Worm (Caenorhabditis elegans) whole organism, young adult: ENCODE measurements around the gene allo-1.

Experiments used
- B0019.2 ChIP-seq: fragments of 200-800 bp; sonication (Bioruptor generic); conservative IDR thresholded peaks from 2 replicates; pipeline ENCODE4 v1.3.6; 2022; ENCODE audit warnings: missing genetic modification reagents, missing genetic modification characterization, missing compliant biosample characterization
- C06A6.2 ChIP-seq: fragments of 200-800 bp; sonication (Bioruptor generic); conservative IDR thresholded peaks from 2 replicates; pipeline ENCODE4 v1.3.6; 2022; ENCODE audit warnings: missing genetic modification characterization, missing compliant biosample characterization
- F22D6.2 ChIP-seq: sonication (generic microtip); optimal IDR thresholded peaks from 2 replicates; lab custom pipeline; 2016; ENCODE audit warnings: mild to moderate bottlenecking, missing genetic modification characterization, missing compliant biosample characterization
- F33H1.4 ChIP-seq: fragments of 200-800 bp; sonication (Bioruptor generic); IDR thresholded peaks from 2 replicates; pipeline ENCODE4 v1.3.6; 2022; ENCODE audit warnings: missing genetic modification reagents, missing genetic modification characterization, missing compliant biosample characterization
- F49E8.2 ChIP-seq: sonication (generic microtip); optimal IDR thresholded peaks from 3 replicates; lab custom pipeline; 2017; ENCODE audit warnings: missing genetic modification characterization, mild to moderate bottlenecking, missing compliant biosample characterization, antibody characterized with exemption, moderate library complexity; ENCODE audit not compliant: insufficient read depth
- F57A8.1 ChIP-seq: fragments of 200-800 bp; sonication (Bioruptor generic); optimal IDR thresholded peaks from 2 replicates; lab custom pipeline; 2018; ENCODE audit warnings: mild to moderate bottlenecking, missing genetic modification characterization, moderate library complexity, missing compliant biosample characterization
- K11D2.4 ChIP-seq: fragments of 200-800 bp; sonication (Bioruptor generic); IDR thresholded peaks from 2 replicates; pipeline ENCODE4 v1.3.6; 2022; ENCODE audit warnings: missing genetic modification reagents, missing genetic modification characterization, missing compliant biosample characterization
- Y56A3A.18 ChIP-seq: fragments of 200-800 bp; sonication (Bioruptor generic); IDR thresholded peaks from 2 replicates; pipeline ENCODE4 v1.3.6; 2022; ENCODE audit warnings: missing genetic modification reagents, missing genetic modification characterization, missing compliant biosample characterization
- akir-1 ChIP-seq: fragments of 200-800 bp; sonication (Bioruptor generic); optimal IDR thresholded peaks from 2 replicates; lab custom pipeline; 2018; ENCODE audit warnings: mild to moderate bottlenecking, missing genetic modification characterization, moderate library complexity, missing compliant biosample characterization
- ama-1 ChIP-seq, 3 experiments: fragments of 150-350 bp in 1 of 3; sonication (generic microtip) in 2 of 3; optimal IDR thresholded peaks; 2 replicates each; lab custom pipeline; 2014 to 2018; ENCODE audit warnings: missing biosample characterization in 2 of 3, missing genetic modification characterization in 2 of 3, missing genetic modification reagents in 2 of 3
- aptf-2 ChIP-seq: fragments of 200-800 bp; sonication (Bioruptor generic); conservative IDR thresholded peaks from 2 replicates; pipeline ENCODE4 v1.3.6; 2022; ENCODE audit warnings: missing genetic modification reagents, missing genetic modification characterization, missing compliant biosample characterization
- cebp-1 ChIP-seq, 2 experiments: fragments of 200-800 bp in 1 of 2; sonication (Bioruptor generic) in 1 of 2; sonication (generic microtip) in 1 of 2; IDR thresholded peaks in 1 of 2; optimal IDR thresholded peaks in 1 of 2; 2 replicates each; pipeline versions ENCODE4 v1.3.6 to Lab custom; 2017 to 2022; ENCODE audit warnings: missing compliant biosample characterization in 2 of 2, missing genetic modification characterization in 2 of 2, mild to moderate bottlenecking in 1 of 2, missing genetic modification reagents in 1 of 2, moderate library complexity in 1 of 2
- dpl-1 ChIP-seq: fragments of 150-350 bp; optimal IDR thresholded peaks from 2 replicates; lab custom pipeline; 2014; ENCODE audit warnings: missing biosample characterization, missing genetic modification reagents, missing genetic modification characterization
- ekl-4 ChIP-seq: fragments of 200-800 bp; sonication (Bioruptor generic); IDR thresholded peaks from 2 replicates; pipeline ENCODE4 v1.3.6; 2022; ENCODE audit warnings: missing genetic modification reagents, missing genetic modification characterization, missing compliant biosample characterization
- gei-17 ChIP-seq: fragments of 200-800 bp; sonication (Bioruptor generic); optimal IDR thresholded peaks from 2 replicates; lab custom pipeline; 2018; ENCODE audit warnings: mild to moderate bottlenecking, missing genetic modification characterization, missing compliant biosample characterization
- him-1 ChIP-seq: sonication (generic microtip); optimal IDR thresholded peaks from 2 replicates; lab custom pipeline; 2016; ENCODE audit warnings: missing genotype, missing genetic modification reagents, missing genetic modification characterization, missing compliant biosample characterization
- hlh-12 ChIP-seq: sonication (generic microtip); optimal IDR thresholded peaks from 2 replicates; lab custom pipeline; 2016; ENCODE audit warnings: missing genetic modification characterization, missing compliant biosample characterization
- let-526 ChIP-seq: fragments of 200-800 bp; sonication (Bioruptor generic); IDR thresholded peaks from 2 replicates; pipeline ENCODE4 v1.3.6; 2022; ENCODE audit warnings: missing genetic modification reagents, missing genetic modification characterization, missing compliant biosample characterization
- lir-1 ChIP-seq: fragments of 200-800 bp; sonication (Bioruptor generic); conservative IDR thresholded peaks from 2 replicates; pipeline ENCODE4 v1.3.6; 2022; ENCODE audit warnings: missing genetic modification reagents, missing genetic modification characterization, missing compliant biosample characterization
- madf-3 ChIP-seq: fragments of 200-800 bp; sonication (Bioruptor generic); IDR thresholded peaks from 2 replicates; pipeline ENCODE4 v1.3.6; 2022; ENCODE audit warnings: missing genetic modification reagents, missing genetic modification characterization, missing compliant biosample characterization
- mxl-1 ChIP-seq: sonication (generic microtip); optimal IDR thresholded peaks from 2 replicates; lab custom pipeline; 2016; ENCODE audit warnings: missing genetic modification characterization, missing compliant biosample characterization
- nfya-2 ChIP-seq: fragments of 200-800 bp; sonication (Bioruptor generic); IDR thresholded peaks from 2 replicates; pipeline ENCODE4 v1.3.6; 2022; ENCODE audit warnings: missing genetic modification reagents, missing genetic modification characterization, missing compliant biosample characterization
- nfyb-1 ChIP-seq: fragments of 200-800 bp; sonication (Bioruptor generic); IDR thresholded peaks from 2 replicates; pipeline ENCODE4 v1.3.6; 2022; ENCODE audit warnings: missing genetic modification reagents, missing genetic modification characterization, missing compliant biosample characterization
- sea-2 ChIP-seq: fragments of 200-800 bp; sonication (Bioruptor generic); IDR thresholded peaks from 2 replicates; pipeline ENCODE4 v1.3.6; 2022; ENCODE audit warnings: missing genetic modification characterization, missing compliant biosample characterization
- snpc-4 ChIP-seq, 5 experiments: fragments of 150-350 bp in 1 of 5; sonication (generic microtip) in 4 of 5; optimal IDR thresholded peaks; 2 replicates each; lab custom pipeline; 2014 to 2018; ENCODE audit warnings: missing genetic modification characterization in 5 of 5, missing biosample characterization in 3 of 5, antibody characterized with exemption in 2 of 5, mild to moderate bottlenecking in 2 of 5, missing compliant biosample characterization in 2 of 5, missing genotype in 2 of 5, moderate library complexity in 2 of 5, missing genetic modification reagents in 1 of 5
- somi-1 ChIP-seq: fragments of 200-800 bp; sonication (Bioruptor generic); optimal IDR thresholded peaks from 2 replicates; lab custom pipeline; 2018; ENCODE audit warnings: mild to moderate bottlenecking, missing genetic modification characterization, missing compliant biosample characterization
- sptf-2 ChIP-seq: fragments of 200-800 bp; sonication (Bioruptor generic); optimal IDR thresholded peaks from 2 replicates; lab custom pipeline; 2018; ENCODE audit warnings: mild to moderate bottlenecking, missing genetic modification characterization, missing compliant biosample characterization
- tbp1 ChIP-seq: fragments of 200-800 bp; sonication (Bioruptor generic); optimal IDR thresholded peaks from 2 replicates; lab custom pipeline; 2018; ENCODE audit warnings: mild to moderate bottlenecking, missing genetic modification characterization, missing compliant biosample characterization
- unc-62 ChIP-seq: fragments of 150-350 bp; optimal IDR thresholded peaks from 2 replicates; lab custom pipeline; 2014; ENCODE audit warnings: missing biosample characterization, missing genetic modification reagents, missing genetic modification characterization
- xnd-1 ChIP-seq: sonication (generic microtip); optimal IDR thresholded peaks from 2 replicates; lab custom pipeline; 2016; ENCODE audit warnings: missing genotype, missing genetic modification reagents, missing genetic modification characterization, missing compliant biosample characterization
- zfh-2 ChIP-seq: fragments of 200-800 bp; sonication (Bioruptor generic); conservative IDR thresholded peaks from 2 replicates; pipeline ENCODE4 v1.3.6; 2022; ENCODE audit warnings: missing genetic modification reagents, missing genetic modification characterization, missing compliant biosample characterization
- ztf-25 ChIP-seq: fragments of 200-800 bp; sonication (Bioruptor generic); IDR thresholded peaks from 2 replicates; pipeline ENCODE4 v1.3.6; 2022; ENCODE audit warnings: missing genetic modification reagents, missing genetic modification characterization, missing compliant biosample characterization
- ztf-26 ChIP-seq: sonication (generic microtip); optimal IDR thresholded peaks from 2 replicates; lab custom pipeline; 2017; ENCODE audit warnings: missing genetic modification characterization, missing compliant biosample characterization

Gene allo-1

ce11 chrIV:10727734-10728133 is 30.9 kb upstream of the allo-1 start, which contains the start of gene ZC168.2 (continued):
- no peak for TF ChIP-seq sptf-2 (GFP tag; lab: Kevin White, UChicago)
- TF ChIP-seq, all 124 proteins: peak for 0

ce11 chrIV:10718865-10719264 is 22.0 kb upstream of the allo-1 start:
- no peak for TF ChIP-seq sptf-2 (GFP tag; lab: Kevin White, UChicago)
- TF ChIP-seq nfyb-1 (GFP tag; lab: Robert Waterston, UW), result no peak
- no peak for TF ChIP-seq lir-1
- no peak for TF ChIP-seq akir-1 (GFP tag; lab: Kevin White, UChicago)
- no peak for TF ChIP-seq cebp-1 (GFP tag; IDR thresholded peaks at IDR 0.05; lab: Robert Waterston, UW)
- no peak for TF ChIP-seq cebp-1 (tag; optimal IDR thresholded peaks at IDR 0.05; lab: Kevin White, UChicago)
- no peak for TF ChIP-seq snpc-4 (GFP tag; optimal IDR thresholded peaks at IDR 0.05; lab: Kevin White, UChicago)
- TF ChIP-seq snpc-4 (tag; optimal IDR thresholded peaks at IDR 0.05; lab: Kevin White, UChicago), result no peak
- TF ChIP-seq ztf-26 (tag; lab: Kevin White, UChicago), result no peak
- no peak for TF ChIP-seq unc-62 (GFP tag; lab: Kevin White, UChicago)
- TF ChIP-seq F22D6.2 (tag; lab: Kevin White, UChicago), result no peak
- no peak for TF ChIP-seq F49E8.2 (tag; lab: Kevin White, UChicago)

DNA sequence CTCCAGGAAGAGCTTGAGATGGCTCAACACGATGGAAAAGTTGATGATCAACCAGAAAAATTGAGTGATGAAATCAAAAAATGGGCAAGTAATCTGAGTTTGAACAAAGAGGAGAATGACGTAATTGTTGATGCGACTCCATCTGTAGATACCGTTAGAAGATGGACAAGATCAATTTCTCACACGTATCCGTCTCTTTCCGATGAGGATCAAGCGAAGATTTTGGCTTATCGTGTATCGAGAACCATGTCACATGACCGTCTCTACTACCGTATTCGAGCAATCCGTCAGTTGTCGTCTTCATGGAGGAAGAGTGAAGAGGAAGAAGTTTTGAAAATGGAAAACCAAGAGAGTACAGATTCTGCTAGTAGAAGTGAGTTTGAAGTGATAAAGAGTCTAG is 21.2 kb upstream of the allo-1 start:
- no peak for TF ChIP-seq ekl-4 (GFP tag; lab: Robert Waterston, UW)
- no peak for TF ChIP-seq B0019.2 (GFP tag; lab: Robert Waterston, UW)
- TF ChIP-seq zfh-2 (GFP tag; lab: Robert Waterston, UW), result no peak
- TF ChIP-seq C06A6.2, result no peak
- TF ChIP-seq ama-1 (optimal IDR thresholded peaks at IDR 0.05; lab: Kevin White, UChicago), result no peak
- no peak for TF ChIP-seq ama-1 (GFP tag; optimal IDR thresholded peaks at IDR 0.05; lab: Kevin White, UChicago)
- TF ChIP-seq let-526 (GFP tag; lab: Robert Waterston, UW), result no peak
- TF ChIP-seq xnd-1 (tag; lab: Kevin White, UChicago), result no peak
- TF ChIP-seq nfya-2, result no peak

DNA sequence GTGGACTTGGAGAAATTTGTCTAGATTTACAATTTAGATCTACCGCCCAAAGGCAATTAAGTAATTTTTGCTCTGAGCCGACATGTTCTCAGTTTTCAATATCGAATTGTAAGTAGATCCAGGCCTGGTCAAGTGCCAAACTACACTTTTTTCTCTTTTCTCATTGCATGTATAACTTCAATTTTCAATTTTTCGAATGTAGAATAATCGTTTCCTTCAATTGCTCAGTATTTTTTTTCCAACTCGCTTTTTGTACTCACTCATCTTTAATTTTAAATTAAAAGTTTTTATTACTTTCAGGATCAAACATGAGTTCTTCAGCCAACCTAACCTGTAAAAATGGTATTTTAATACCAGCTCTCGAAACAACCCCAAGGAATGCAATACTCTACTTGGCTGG is 19.5 kb upstream of the allo-1 start, which contains the start of gene ncx-3:
TSS of gene ncx-3 (plus strand) at position 301 of the 400 bp plus-strand sequence.
- no peak for TF ChIP-seq snpc-4 (GFP tag; optimal IDR thresholded peaks at IDR 0.05; lab: Kevin White, UChicago)
- TF ChIP-seq snpc-4 (tag; optimal IDR thresholded peaks at IDR 0.05; lab: Kevin White, UChicago), result no peak
- TF ChIP-seq dpl-1, result no peak
- TF ChIP-seq F33H1.4, result no peak
- no peak for TF ChIP-seq K11D2.4 (GFP tag; lab: Robert Waterston, UW)
- no peak for TF ChIP-seq aptf-2 (GFP tag; lab: Robert Waterston, UW)
- TF ChIP-seq ztf-25, result no peak
- no peak for TF ChIP-seq him-1 (tag; lab: Kevin White, UChicago)
- no peak for TF ChIP-seq F57A8.1 (GFP tag; lab: Kevin White, UChicago)
- no peak for TF ChIP-seq mxl-1
- no peak for TF ChIP-seq sea-2 (GFP tag; lab: Robert Waterston, UW)
- TF ChIP-seq hlh-12, result no peak
- TF ChIP-seq Y56A3A.18, result no peak
- no peak for TF ChIP-seq tbp1 (GFP tag; lab: Kevin White, UChicago)
- no peak for TF ChIP-seq somi-1 (GFP tag; lab: Kevin White, UChicago)
- no peak for TF ChIP-seq nfya-2
- TF ChIP-seq zfh-2 (GFP tag; lab: Robert Waterston, UW), result no peak
- no peak for TF ChIP-seq gei-17 (GFP tag; lab: Kevin White, UChicago)
- no peak for TF ChIP-seq madf-3 (GFP tag; lab: Robert Waterston, UW)
